Fruit fly (Drosophila melanogaster) whole organism, embryonic: ENCODE results near the gene Crys.

Source experiments
- Atf6 ChIP-seq: fragments of 200-800 bp; sonication (Bioruptor generic); IDR thresholded peaks from 2 replicates; pipeline ENCODE4 v1.3.6; 2022; ENCODE audit warnings: missing biosample characterization, missing genetic modification characterization
- CG10209 ChIP-seq: fragments of 200-800 bp; sonication (Bioruptor generic); optimal IDR thresholded peaks from 3 replicates; lab custom pipeline; 2017; ENCODE audit warnings: missing biosample characterization, mild to moderate bottlenecking, missing genetic modification characterization, missing genetic modification reagents
- CG10462 ChIP-seq: fragments of 200-800 bp; sonication (Bioruptor generic); optimal IDR thresholded peaks from 2 replicates; lab custom pipeline; 2016; ENCODE audit warnings: missing biosample characterization, missing genetic modification characterization
- CG10565 ChIP-seq: fragments of 200-800 bp; sonication (Bioruptor generic); optimal IDR thresholded peaks from 3 replicates; lab custom pipeline; 2016; ENCODE audit warnings: missing biosample characterization, mild to moderate bottlenecking, missing genetic modification characterization
- CG11456 ChIP-seq: fragments of 200-800 bp; sonication (Bioruptor generic); IDR thresholded peaks from 3 replicates; pipeline ENCODE4 v1.3.6; 2022; ENCODE audit warnings: missing biosample characterization, missing genetic modification characterization
- CG12659 ChIP-seq: fragments of 200-800 bp; sonication (Bioruptor generic); optimal IDR thresholded peaks from 3 replicates; lab custom pipeline; 2017; ENCODE audit warnings: mild to moderate bottlenecking, missing biosample characterization, missing genetic modification reagents, missing genetic modification characterization
- CG12769 ChIP-seq: fragments of 200-800 bp; sonication (Bioruptor generic); optimal IDR thresholded peaks from 2 replicates; lab custom pipeline; 2019; ENCODE audit warnings: missing biosample characterization, mild to moderate bottlenecking, missing genetic modification characterization, moderate library complexity
- CG16815 ChIP-seq: fragments of 200-800 bp; sonication (Bioruptor generic); optimal IDR thresholded peaks from 3 replicates; lab custom pipeline; 2017; ENCODE audit warnings: missing biosample characterization, mild to moderate bottlenecking, missing genetic modification characterization
- CG17186 ChIP-seq: fragments of 200-800 bp; sonication (Bioruptor generic); optimal IDR thresholded peaks from 3 replicates; lab custom pipeline; 2017; ENCODE audit warnings: missing biosample characterization, missing genetic modification reagents, missing genetic modification characterization
- CG17328 ChIP-seq: fragments of 200-800 bp; sonication (Bioruptor generic); IDR thresholded peaks from 2 replicates; pipeline ENCODE4 v1.3.6; 2022; ENCODE audit warnings: missing biosample characterization, missing genetic modification characterization
- CG17829 ChIP-seq: fragments of 200-800 bp; optimal IDR thresholded peaks from 2 replicates; lab custom pipeline; 2019; ENCODE audit warnings: missing biosample characterization, mild to moderate bottlenecking, missing genetic modification characterization, moderate library complexity
- CG18619 ChIP-seq: fragments of 200-800 bp; sonication (Bioruptor generic); optimal IDR thresholded peaks from 3 replicates; lab custom pipeline; 2017; ENCODE audit warnings: missing biosample characterization, mild to moderate bottlenecking, missing genetic modification characterization
- CG31441 ChIP-seq: fragments of 200-800 bp; sonication (Bioruptor generic); IDR thresholded peaks from 2 replicates; pipeline ENCODE4 v1.3.6; 2022; ENCODE audit warnings: missing biosample characterization, missing genetic modification characterization
- CG32767 ChIP-seq: fragments of 200-800 bp; sonication (Bioruptor generic); IDR thresholded peaks from 2 replicates; pipeline ENCODE4 v1.3.6; 2022; ENCODE audit warnings: missing biosample characterization, missing genetic modification characterization
- CG4424 ChIP-seq: fragments of 200-800 bp; sonication (Bioruptor generic); optimal IDR thresholded peaks from 3 replicates; lab custom pipeline; 2016; ENCODE audit warnings: missing biosample characterization, missing genetic modification characterization
- CG4617 ChIP-seq: fragments of 200-800 bp; sonication (Bioruptor generic); optimal IDR thresholded peaks from 3 replicates; lab custom pipeline; 2016; ENCODE audit warnings: missing biosample characterization, missing genetic modification characterization, borderline replicate concordance
- CG5180 ChIP-seq: fragments of 200-800 bp; sonication (Bioruptor generic); optimal IDR thresholded peaks from 3 replicates; lab custom pipeline; 2017; ENCODE audit warnings: missing biosample characterization, missing genetic modification characterization, mild to moderate bottlenecking, moderate library complexity, missing genetic modification reagents
- CG5245 ChIP-seq: fragments of 200-800 bp; sonication (Bioruptor generic); optimal IDR thresholded peaks from 3 replicates; lab custom pipeline; 2016; ENCODE audit warnings: missing biosample characterization, missing genetic modification characterization
- CG5953 ChIP-seq: fragments of 200-800 bp; sonication (Bioruptor generic); IDR thresholded peaks from 2 replicates; pipeline ENCODE4 v1.3.6; 2022; ENCODE audit warnings: missing biosample characterization, missing genetic modification characterization
- CG7271 ChIP-seq: fragments of 200-800 bp; sonication (Bioruptor generic); optimal IDR thresholded peaks from 2 replicates; lab custom pipeline; 2018; ENCODE audit warnings: missing biosample characterization, mild to moderate bottlenecking, missing genetic modification characterization, moderate library complexity
- CG7987 ChIP-seq: fragments of 200-800 bp; sonication (Bioruptor generic); optimal IDR thresholded peaks from 2 replicates; lab custom pipeline; 2018; ENCODE audit warnings: missing biosample characterization, mild to moderate bottlenecking, missing genetic modification characterization, moderate library complexity
- CG9727 ChIP-seq: fragments of 200-800 bp; sonication (Bioruptor generic); optimal IDR thresholded peaks from 3 replicates; lab custom pipeline; 2017; ENCODE audit warnings: missing biosample characterization, mild to moderate bottlenecking, missing genetic modification characterization
- CHES-1-like ChIP-seq: fragments of 200-800 bp; sonication (Bioruptor generic); optimal IDR thresholded peaks from 2 replicates; lab custom pipeline; 2016; ENCODE audit warnings: missing biosample characterization, missing genetic modification characterization
- CoRest ChIP-seq: fragments of 200-800 bp; sonication (Bioruptor generic); optimal IDR thresholded peaks from 3 replicates; lab custom pipeline; 2018; ENCODE audit warnings: missing biosample characterization, mild to moderate bottlenecking, missing genetic modification characterization, moderate library complexity
- D19B ChIP-seq: fragments of 200-800 bp; sonication (Bioruptor generic); optimal IDR thresholded peaks from 2 replicates; lab custom pipeline; 2017; ENCODE audit warnings: missing biosample characterization, mild to moderate bottlenecking, missing genetic modification characterization
- Drgx ChIP-seq: fragments of 200-800 bp; sonication (Bioruptor generic); IDR thresholded peaks from 2 replicates; pipeline ENCODE4 v1.3.6; 2022; ENCODE audit warnings: missing biosample characterization, missing genetic modification characterization
- Elba2 ChIP-seq: fragments of 200-800 bp; sonication (Bioruptor generic); optimal IDR thresholded peaks from 3 replicates; lab custom pipeline; 2016; ENCODE audit warnings: missing biosample characterization, missing genetic modification characterization
- HHEX ChIP-seq: fragments of 200-800 bp; sonication (Bioruptor generic); optimal IDR thresholded peaks from 3 replicates; lab custom pipeline; 2017; ENCODE audit warnings: missing biosample characterization, mild to moderate bottlenecking, missing genetic modification characterization, missing genetic modification reagents
- Hmr ChIP-seq: fragments of 200-800 bp; sonication (Bioruptor generic); optimal IDR thresholded peaks from 3 replicates; lab custom pipeline; 2017; ENCODE audit warnings: mild to moderate bottlenecking, missing biosample characterization, missing genetic modification reagents, missing genetic modification characterization
- Myb ChIP-seq: fragments of 200-800 bp; sonication (Bioruptor generic); optimal IDR thresholded peaks from 2 replicates; lab custom pipeline; 2016; ENCODE audit warnings: missing biosample characterization, missing genetic modification characterization
- Rfx ChIP-seq: fragments of 200-800 bp; sonication (Bioruptor generic); IDR thresholded peaks from 2 replicates; pipeline ENCODE4 v1.3.6; 2022; ENCODE audit warnings: missing biosample characterization, missing genetic modification characterization
- Sin3A ChIP-seq: fragments of >200 bp; optimal IDR thresholded peaks from 2 replicates; lab custom pipeline; 2018
- Six4 ChIP-seq: fragments of 200-800 bp; sonication (Bioruptor generic); optimal IDR thresholded peaks from 2 replicates; lab custom pipeline; 2016; ENCODE audit warnings: missing biosample characterization, missing genetic modification characterization
- Sox102F ChIP-seq: fragments of 200-800 bp; sonication (Bioruptor generic); optimal IDR thresholded peaks from 2 replicates; lab custom pipeline; 2018; ENCODE audit warnings: missing biosample characterization, mild to moderate bottlenecking, missing genetic modification characterization, moderate library complexity
- Ssrp ChIP-seq: fragments of 200-800 bp; sonication (Bioruptor generic); optimal IDR thresholded peaks from 2 replicates; lab custom pipeline; 2018; ENCODE audit warnings: missing biosample characterization, mild to moderate bottlenecking, missing genetic modification characterization, moderate library complexity
- al ChIP-seq: fragments of 200-800 bp; sonication (Bioruptor generic); IDR thresholded peaks from 2 replicates; pipeline ENCODE4 v1.3.6; 2022; ENCODE audit warnings: missing biosample characterization, missing genetic modification characterization
- ci ChIP-seq: fragments of 200-800 bp; sonication (Bioruptor generic); IDR thresholded peaks from 3 replicates; pipeline ENCODE4 v1.3.6; 2022; ENCODE audit warnings: missing biosample characterization, missing genetic modification characterization
- dmrt11E ChIP-seq: fragments of 200-800 bp; sonication (Bioruptor generic); optimal IDR thresholded peaks from 3 replicates; lab custom pipeline; 2018; ENCODE audit warnings: missing biosample characterization, mild to moderate bottlenecking, missing genetic modification characterization, moderate library complexity
- dpn ChIP-seq, 2 experiments: fragments of 200-800 bp; sonication (Bioruptor generic); optimal IDR thresholded peaks; 3 replicates each; lab custom pipeline; 2016; ENCODE audit warnings: missing biosample characterization in 2 of 2, missing genetic modification characterization in 2 of 2
- eyg ChIP-seq: fragments of 200-800 bp; sonication (Bioruptor generic); optimal IDR thresholded peaks from 3 replicates; lab custom pipeline; 2016; ENCODE audit warnings: missing biosample characterization, missing genetic modification characterization
- fd96Cb ChIP-seq: fragments of 200-800 bp; sonication (Bioruptor generic); optimal IDR thresholded peaks from 2 replicates; lab custom pipeline; 2018; ENCODE audit warnings: missing biosample characterization, mild to moderate bottlenecking, missing genetic modification characterization, moderate library complexity
- grn ChIP-seq: fragments of 200-800 bp; sonication (Bioruptor generic); optimal IDR thresholded peaks from 3 replicates; lab custom pipeline; 2017; ENCODE audit warnings: missing biosample characterization, missing genetic modification characterization
- ham ChIP-seq: fragments of 200-800 bp; sonication (Bioruptor generic); IDR thresholded peaks from 2 replicates; pipeline ENCODE4 v1.3.6; 2022; ENCODE audit warnings: missing biosample characterization, missing genetic modification characterization
- kah ChIP-seq: fragments of 200-800 bp; sonication (Bioruptor generic); optimal IDR thresholded peaks from 2 replicates; lab custom pipeline; 2018; ENCODE audit warnings: missing biosample characterization, mild to moderate bottlenecking, missing genetic modification characterization
- ken ChIP-seq: fragments of 200-800 bp; sonication (Bioruptor generic); IDR thresholded peaks from 3 replicates; pipeline ENCODE4 v1.3.6; 2022; ENCODE audit warnings: missing biosample characterization, missing genetic modification characterization
- kni ChIP-seq: fragments of 200-800 bp; sonication (Bioruptor generic); optimal IDR thresholded peaks from 3 replicates; lab custom pipeline; 2017; ENCODE audit warnings: mild to moderate bottlenecking, missing biosample characterization, missing genetic modification reagents, missing genetic modification characterization
- luna ChIP-seq: fragments of 200-800 bp; sonication (Bioruptor generic); optimal IDR thresholded peaks from 2 replicates; lab custom pipeline; 2016; ENCODE audit warnings: missing biosample characterization, missing genetic modification characterization
- mld ChIP-seq: fragments of 200-800 bp; sonication (Bioruptor generic); IDR thresholded peaks from 3 replicates; pipeline ENCODE4 v1.3.6; 2022; ENCODE audit warnings: missing biosample characterization, missing genetic modification characterization; ENCODE audit not compliant: partially characterized antibody
- nom ChIP-seq: fragments of 200-800 bp; sonication (Bioruptor generic); optimal IDR thresholded peaks from 2 replicates; lab custom pipeline; 2017; ENCODE audit warnings: missing biosample characterization, missing genetic modification characterization, mild to moderate bottlenecking, moderate library complexity, missing genetic modification reagents
- stwl ChIP-seq: fragments of 200-800 bp; sonication (Bioruptor generic); optimal IDR thresholded peaks from 3 replicates; lab custom pipeline; 2018; ENCODE audit warnings: missing biosample characterization, mild to moderate bottlenecking, missing genetic modification characterization, moderate library complexity
- zen2 ChIP-seq: fragments of 200-800 bp; sonication (Bioruptor generic); IDR thresholded peaks from 3 replicates; pipeline ENCODE4 v1.3.6; 2022; ENCODE audit warnings: missing biosample characterization, missing genetic modification characterization; ENCODE audit not compliant: partially characterized antibody

Gene Crys

DNA sequence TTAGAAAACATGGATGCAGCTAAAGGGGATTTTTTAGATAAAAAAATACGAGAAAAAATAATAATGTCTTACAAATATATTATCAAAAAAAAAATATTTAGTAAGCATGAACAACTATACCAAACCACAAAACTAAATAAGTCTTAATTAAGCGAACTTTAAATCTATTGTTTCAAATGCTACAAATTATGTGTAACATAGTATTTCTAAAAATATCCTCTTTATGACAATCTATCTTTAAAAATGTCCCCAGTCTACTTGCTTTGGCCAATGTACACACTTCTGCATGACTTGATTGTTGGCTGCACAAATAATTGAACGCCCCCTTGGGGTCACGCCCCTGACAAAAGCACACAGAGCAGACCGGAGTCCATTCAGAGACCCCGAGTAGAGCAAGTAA, 12.3 kb upstream of the Crys start (continued):
- peak; percentile 26 for TF ChIP-seq CG18619
- no peak for TF ChIP-seq ham (GFP tag; lab: Robert Waterston, UW)
- peak; percentile 8 for TF ChIP-seq HHEX
- peak; percentile 12 for TF ChIP-seq CG9727
- TF ChIP-seq CG17186 (GFP tag; lab: Kevin White, UChicago), result no peak
- TF ChIP-seq CG32767 (GFP tag; lab: Robert Waterston, UW), result no peak
- no peak for TF ChIP-seq al
- no peak for TF ChIP-seq Elba2 (GFP tag; lab: Kevin White, UChicago)
- no peak for TF ChIP-seq CG5953 (GFP tag; lab: Robert Waterston, UW)
- no peak for TF ChIP-seq nom (GFP tag; lab: Kevin White, UChicago)
- TF ChIP-seq CG12769 (tag; lab: Kevin White, UChicago), result no peak
- TF ChIP-seq ken (GFP tag; lab: Robert Waterston, UW), result no peak
- no peak for TF ChIP-seq Rfx
- no peak for TF ChIP-seq CG4617 (GFP tag; lab: Kevin White, UChicago)
- 0 out of 2 replicates have a peak, but pooled peaks have one; percentile 33 for TF ChIP-seq Atf6 (GFP tag; lab: Robert Waterston, UW)
- TF ChIP-seq kni (GFP tag; lab: Kevin White, UChicago), result no peak
- TF ChIP-seq CG5245 (GFP tag; lab: Kevin White, UChicago), result no peak
- TF ChIP-seq ci (GFP tag; lab: Robert Waterston, UW), result no peak
- peak; percentile 49 for TF ChIP-seq CoRest (tag; lab: Kevin White, UChicago)
- TF ChIP-seq luna (GFP tag; lab: Kevin White, UChicago), result no peak
- TF ChIP-seq CG7271 (tag; lab: Kevin White, UChicago), result no peak
- TF ChIP-seq CG31441, result peak; percentile 43; the same call in 1 of the 2 replicates
- no peak for TF ChIP-seq CG10565 (GFP tag; lab: Kevin White, UChicago)
- 0 out of 3 replicates have a peak, but pooled peaks have one; percentile 6 for TF ChIP-seq CG11456 (GFP tag; lab: Robert Waterston, UW)
- no peak for TF ChIP-seq zen2 (GFP tag; lab: Robert Waterston, UW)
- TF ChIP-seq CG10462, result no peak
- TF ChIP-seq CG10209 (GFP tag; lab: Kevin White, UChicago), result no peak
- TF ChIP-seq stwl (tag; lab: Kevin White, UChicago), result no peak
- peak; percentile 32 for TF ChIP-seq Sox102F (GFP tag; lab: Kevin White, UChicago)
- TF ChIP-seq kah, result no peak
- TF ChIP-seq CG17328 (GFP tag; lab: Robert Waterston, UW), result no peak
- no peak for TF ChIP-seq Sin3A (lab: Kevin White, UChicago)
- TF ChIP-seq Hmr (GFP tag; lab: Kevin White, UChicago), result peak; percentile 27
- TF ChIP-seq mld (GFP tag; lab: Robert Waterston, UW), result no peak
- TF ChIP-seq grn (GFP tag; lab: Kevin White, UChicago), result no peak
- peak; percentile 11 for TF ChIP-seq CG4424
- TF ChIP-seq CG16815 (GFP tag; lab: Kevin White, UChicago), result no peak
- no peak for TF ChIP-seq Drgx (GFP tag; lab: Robert Waterston, UW)
- no peak for TF ChIP-seq Ssrp (tag; lab: Kevin White, UChicago)
- no peak for TF ChIP-seq eyg (GFP tag; lab: Kevin White, UChicago)
- TF ChIP-seq dmrt11E (tag; lab: Kevin White, UChicago), result no peak
- no peak for TF ChIP-seq Six4 (GFP tag; lab: Kevin White, UChicago)
- no peak for TF ChIP-seq Myb
- TF ChIP-seq dpn (GFP tag; optimal IDR thresholded peaks at IDR 0.05; lab: Kevin White, UChicago), result peak in 1 of 2 experiments; percentile 1
- no peak for TF ChIP-seq D19B (GFP tag; lab: Kevin White, UChicago)
- TF ChIP-seq CG17829 (tag; lab: Kevin White, UChicago), result no peak
- peak; percentile 19 for TF ChIP-seq CG5180 (GFP tag; lab: Kevin White, UChicago)
- peak; percentile 8 for TF ChIP-seq fd96Cb (tag; lab: Kevin White, UChicago)
- TF ChIP-seq CG7987 (GFP tag; lab: Kevin White, UChicago), result no peak
- TF ChIP-seq CG12659 (GFP tag; lab: Kevin White, UChicago), result peak; percentile 9
- no peak for TF ChIP-seq CHES-1-like (GFP tag; lab: Kevin White, UChicago)
